Fruit fly (Drosophila melanogaster): ENCODE data around the gene CG46426.

DNA sequence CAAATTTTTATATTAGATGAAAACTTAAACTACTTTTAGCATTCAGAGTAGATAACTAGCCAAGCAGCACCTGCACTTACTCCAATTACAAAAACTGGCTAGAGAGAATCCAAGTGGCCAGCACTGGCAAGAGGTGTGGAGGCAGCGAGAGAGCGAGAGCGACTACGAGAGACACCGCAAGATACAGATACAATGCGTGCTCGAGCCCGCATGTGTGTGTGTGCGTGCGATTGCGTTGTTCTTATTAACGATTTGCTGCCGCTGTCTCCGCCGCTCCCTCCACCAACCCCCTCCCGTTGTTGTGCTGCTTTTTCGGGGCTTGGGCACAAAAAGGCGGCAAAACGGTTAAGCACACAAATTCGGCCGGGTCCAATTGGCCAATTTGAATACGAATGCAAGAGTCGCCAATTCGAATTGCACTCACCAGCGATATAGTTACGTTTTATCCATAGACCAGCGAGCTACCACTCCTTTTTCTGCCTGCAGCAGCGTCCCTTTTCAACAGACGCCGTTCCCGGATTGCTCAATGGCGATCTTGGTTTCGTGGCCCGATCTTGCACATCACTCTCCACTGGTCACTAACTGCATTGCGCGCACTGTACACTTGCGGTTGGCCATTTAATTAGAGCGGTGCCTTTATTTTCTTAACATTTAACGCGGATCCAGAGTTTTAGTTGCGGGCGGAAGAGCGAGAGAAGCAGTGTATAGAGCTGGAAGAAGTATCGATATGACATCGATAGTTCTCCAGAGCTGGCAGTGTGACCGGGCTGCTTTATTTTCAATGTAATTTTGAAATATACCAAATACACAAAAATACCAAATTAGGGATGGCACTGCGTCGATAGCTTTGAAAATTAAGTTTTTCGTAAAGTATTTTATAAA, 33.7 kb upstream of the CG46426 start, which contains the start of gene crol:
- no peak for TF ChIP-seq CG4854 (GFP tag; optimal IDR thresholded peaks at IDR 0.05)
- TF ChIP-seq CG2889 (GFP tag; IDR thresholded peaks at IDR 0.05): no peak
- TF ChIP-seq D (optimal IDR thresholded peaks at IDR 0.05): peak; percentile 61
- no peak for TF ChIP-seq D (GFP tag; optimal IDR thresholded peaks at IDR 0.05)
- TF ChIP-seq Sry-δ (GFP tag; optimal IDR thresholded peaks at IDR 0.05): peak; percentile 90
- TF ChIP-seq CG8290 (GFP tag; optimal IDR thresholded peaks at IDR 0.05): no peak
- TF ChIP-seq CG8290 (tag; optimal IDR thresholded peaks at IDR 0.05): peak in 1 of 2 experiments; percentile 64
- peak; percentile 56; the same call in 1 of the 3 replicates for TF ChIP-seq Dbx (GFP tag; IDR thresholded peaks at IDR 0.05)
- peak; percentile 73 for TF ChIP-seq sens (GFP tag)
- no peak for TF ChIP-seq CG2678 (tag; optimal IDR thresholded peaks at IDR 0.05)
- TF ChIP-seq chinmo (GFP tag; IDR thresholded peaks at IDR 0.05; ENCODE audit: partially characterized antibody): peak; percentile 92
- no peak for TF ChIP-seq Usf (GFP tag; optimal IDR thresholded peaks at IDR 0.05)
- no peak for TF ChIP-seq CG5953 (GFP tag; IDR thresholded peaks at IDR 0.05)
